Fruit fly (Drosophila melanogaster): ENCODE data around the gene Tgs1.

Gene Tgs1

DNA sequence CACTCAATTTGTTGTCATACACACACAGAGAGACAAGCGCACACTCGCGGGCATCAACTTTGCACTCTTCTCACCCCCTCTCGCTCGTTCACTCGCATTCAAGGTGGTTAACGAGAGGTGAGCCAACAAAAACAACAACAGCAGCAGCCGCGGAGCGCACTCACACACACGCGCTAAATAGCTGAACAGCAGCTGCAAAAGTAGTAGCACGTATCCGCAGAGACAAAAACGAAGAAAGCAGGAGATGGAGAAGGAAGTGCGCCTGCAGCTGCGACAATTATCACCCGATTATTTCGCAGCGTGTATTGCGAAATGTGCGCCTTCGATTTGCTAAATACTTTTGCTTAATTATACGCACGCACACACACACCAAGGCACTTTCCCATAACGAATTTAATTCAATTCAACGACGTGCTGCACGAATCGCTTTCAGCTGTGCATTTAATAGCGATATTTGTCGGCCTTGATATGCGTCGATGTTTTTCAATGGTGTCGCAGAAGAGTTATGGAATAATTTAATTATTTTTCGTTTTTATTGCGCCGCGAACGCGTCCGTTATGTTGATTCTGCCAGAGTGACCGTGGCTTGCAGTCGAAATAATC is 43.1 kb downstream of the Tgs1 start (continued):
- TF ChIP-seq CG12071 (GFP tag; optimal IDR thresholded peaks at IDR 0.05) (peak; percentile 38), CG18476 (GFP tag; optimal IDR thresholded peaks at IDR 0.05) (no peak), ap (GFP tag; IDR thresholded peaks at IDR 0.05) (no peak), Chrac-16 (GFP tag; optimal IDR thresholded peaks at IDR 0.05) (no peak), CG15696 (tag; optimal IDR thresholded peaks at IDR 0.05) (no peak), cato (GFP tag; optimal IDR thresholded peaks at IDR 0.05; ENCODE audit: borderline replicate concordance) (no peak), vvl (GFP tag; IDR thresholded peaks at IDR 0.05) (no peak), HLHmδ (GFP tag; optimal IDR thresholded peaks at IDR 0.05) (peak; percentile 91), CG12299 (tag; optimal IDR thresholded peaks at IDR 0.05) (no peak), CG6854 (GFP tag; optimal IDR thresholded peaks at IDR 0.05) (peak; percentile 42), Gsc (GFP tag; IDR thresholded peaks at IDR 0.05) (no peak), az2 (GFP tag; optimal IDR thresholded peaks at IDR 0.05) (no peak), CG4730 (GFP tag; IDR thresholded peaks at IDR 0.05) (no peak), CG14667 (GFP tag; IDR thresholded peaks at IDR 0.05) (no peak), CG1647 (GFP tag; optimal IDR thresholded peaks at IDR 0.05) (peak; percentile 39), ac (GFP tag; optimal IDR thresholded peaks at IDR 0.05) (peak; percentile 89), slbo (GFP tag; IDR thresholded peaks at IDR 0.05) (peak; percentile 38), pan (optimal IDR thresholded peaks at IDR 0.05) (no peak), pan (GFP tag; optimal IDR thresholded peaks at IDR 0.05 in 1 of 2, IDR thresholded peaks at IDR 0.05 in 1 of 2) (peak in 1 of 2 experiments; percentile 17), PHDP (tag; optimal IDR thresholded peaks at IDR 0.05) (no peak), sens (GFP tag) (peak; percentile 68), sna (GFP tag; IDR thresholded peaks at IDR 0.05; ENCODE audit: partially characterized antibody) (no peak), caup (GFP tag; optimal IDR thresholded peaks at IDR 0.05; ENCODE audit: severe bottlenecking) (peak; percentile 60), Pdp1 (GFP tag; optimal IDR thresholded peaks at IDR 0.05) (no peak), pzg (GFP tag; optimal IDR thresholded peaks at IDR 0.05) (no peak), abd-A (tag; optimal IDR thresholded peaks at IDR 0.05) (peak; percentile 46), cwo (GFP tag; optimal IDR thresholded peaks at IDR 0.05) (peak; percentile 34), Med (GFP tag) (peak; percentile 92), klu (GFP tag; IDR thresholded peaks at IDR 0.05) (no peak), gsb-n (tag; optimal IDR thresholded peaks at IDR 0.05) (no peak), org-1 (GFP tag; optimal IDR thresholded peaks at IDR 0.05) (no peak), Dip2 (GFP tag; IDR thresholded peaks at IDR 0.05) (no peak), twi (tag; optimal IDR thresholded peaks at IDR 0.05) (no peak), toy (GFP tag; IDR thresholded peaks at IDR 0.05) (no peak), sima (GFP tag; optimal IDR thresholded peaks at IDR 0.05) (no peak), Hmx (GFP tag; optimal IDR thresholded peaks at IDR 0.05) (no peak), CG17328 (GFP tag; IDR thresholded peaks at IDR 0.05) (peak; percentile 44; the same call in 1 of the 2 replicates), Lhr (GFP tag; optimal IDR thresholded peaks at IDR 0.05) (no peak), yki (optimal IDR thresholded peaks at IDR 0.05) (no peak), Nf-YB (GFP tag; optimal IDR thresholded peaks at IDR 0.05) (no peak), Bteb2 (GFP tag; optimal IDR thresholded peaks at IDR 0.05) (peak; percentile 17), ems (GFP tag; optimal IDR thresholded peaks at IDR 0.05) (peak; percentile 22), CG4360 (GFP tag; IDR thresholded peaks at IDR 0.05) (peak; percentile 95), Dip3 (GFP tag; optimal IDR thresholded peaks at IDR 0.05) (peak; percentile 18), CG12236 (GFP tag; optimal IDR thresholded peaks at IDR 0.05) (no peak), zfh2 (GFP tag; optimal IDR thresholded peaks at IDR 0.05) (no peak), CG16779 (GFP tag; IDR thresholded peaks at IDR 0.05) (no peak), CG11093 (GFP tag; IDR thresholded peaks at IDR 0.05) (no peak), mirr (GFP tag; optimal IDR thresholded peaks at IDR 0.05) (peak; percentile 60), Poxn (GFP tag; IDR thresholded peaks at IDR 0.05) (no peak), ham (GFP tag; IDR thresholded peaks at IDR 0.05) (no peak), disco-r (GFP tag; optimal IDR thresholded peaks at IDR 0.05) (no peak)
